Fruit fly (Drosophila melanogaster) Kc167 (cell line): ENCODE data around the gene Sfp24Bb.

Experiments used
- Myc ChIP-seq: fragments of >200 bp; optimal IDR thresholded peaks from 2 replicates; lab custom pipeline; 2017; ENCODE audit warnings: missing external identifiers
- Sin3A ChIP-seq: fragments of >200 bp; optimal IDR thresholded peaks from 2 replicates; lab custom pipeline; 2018; ENCODE audit warnings: missing external identifiers
- h ChIP-seq: fragments of >200 bp; optimal IDR thresholded peaks from 3 replicates; lab custom pipeline; 2018; ENCODE audit warnings: missing external identifiers
- insv ChIP-seq: fragments of >200 bp; optimal IDR thresholded peaks from 3 replicates; lab custom pipeline; 2018; ENCODE audit warnings: missing external identifiers
- psq ChIP-seq: fragments of >200 bp; optimal IDR thresholded peaks from 2 replicates; lab custom pipeline; 2017; ENCODE audit warnings: missing external identifiers
- ttk ChIP-seq: sonication (Bioruptor generic); optimal IDR thresholded peaks from 2 replicates; lab custom pipeline; 2017; ENCODE audit warnings: missing external identifiers

Sfp24Bb gene

DNA sequence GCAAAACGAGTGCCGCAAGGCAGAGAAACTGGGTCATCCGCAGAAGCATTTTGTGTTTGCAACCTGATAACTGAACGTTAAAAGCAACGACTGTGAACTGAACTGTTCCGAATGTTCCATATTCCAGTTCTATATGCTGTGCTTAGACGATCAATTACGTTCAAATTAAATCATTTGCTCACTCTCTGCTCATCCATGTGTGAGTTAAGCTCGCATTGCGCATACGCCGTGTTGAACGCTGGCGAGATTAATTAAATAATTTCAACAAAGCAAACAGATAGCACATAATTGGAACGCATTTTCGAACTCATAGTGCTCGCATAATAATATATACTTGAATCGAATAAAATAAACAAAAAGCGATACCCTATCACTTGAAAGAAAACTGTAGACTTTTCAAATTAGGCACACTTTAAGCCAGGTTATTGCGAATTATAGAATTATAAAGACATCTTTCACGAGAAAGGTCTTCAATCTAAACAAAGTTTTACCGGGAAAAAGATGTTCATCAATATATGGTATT lies 29.5 kb upstream of the Sfp24Bb start, which contains the start of the genes CG10031 and CG42464:
Gene CG10031 (minus strand): TSS at position 101 of the 523 bp plus-strand sequence.
Gene CG42464 (plus strand): TSS at position 473 of the 523 bp plus-strand sequence.
- TF ChIP-seq Sin3A (no peak), ttk (lab: Kevin White, UChicago) (no peak), h (lab: Kevin White, UChicago) (no peak), Myc (lab: Kevin White, UChicago) (no peak), insv (no peak), psq (lab: Kevin White, UChicago) (no peak)

dm6 chr2L:3697772-3698171 lies 28.2 kb upstream of the Sfp24Bb start, which contains the start of gene CG3604:
Gene CG3604 (minus strand): TSS chr2L:3697872.
- TF ChIP-seq ttk (lab: Kevin White, UChicago) (no peak), h (lab: Kevin White, UChicago) (no peak), Myc (lab: Kevin White, UChicago) (no peak), psq (lab: Kevin White, UChicago) (no peak), insv (no peak), Sin3A (no peak)

- no peak for TF ChIP-seq ttk (lab: Kevin White, UChicago)
- no peak for TF ChIP-seq h (lab: Kevin White, UChicago)
- no peak for TF ChIP-seq insv
- TF ChIP-seq psq (lab: Kevin White, UChicago) = no peak
- no peak for TF ChIP-seq Myc (lab: Kevin White, UChicago)
- TF ChIP-seq Sin3A = no peak
Observed at dm6 chr2L:3696438-3696837, 26.9 kb upstream of the Sfp24Bb start, which contains the start of gene IM33. Gene IM33 (minus strand): TSS chr2L:3696658.

dm6 chr2L:3695361-3695818 lies 25.8 kb upstream of the Sfp24Bb start, which contains the start of gene CG16713:
Gene CG16713 (minus strand): TSS chr2L:3695411.
- TF ChIP-seq ttk (lab: Kevin White, UChicago) (no peak), Sin3A (no peak), h (lab: Kevin White, UChicago) (no peak), psq (lab: Kevin White, UChicago) (no peak), Myc (lab: Kevin White, UChicago) (no peak)

- no peak for TF ChIP-seq Myc (lab: Kevin White, UChicago)
- no peak for TF ChIP-seq psq (lab: Kevin White, UChicago)
- TF ChIP-seq insv = no peak
- TF ChIP-seq h (lab: Kevin White, UChicago) = no peak
- no peak for TF ChIP-seq ttk (lab: Kevin White, UChicago)
- TF ChIP-seq Sin3A = no peak
Observed at dm6 chr2L:3694920-3695319, 25.3 kb upstream of the Sfp24Bb start, which contains the start of gene CG43165. Gene CG43165 (minus strand): TSS chr2L:3695020.

DNA sequence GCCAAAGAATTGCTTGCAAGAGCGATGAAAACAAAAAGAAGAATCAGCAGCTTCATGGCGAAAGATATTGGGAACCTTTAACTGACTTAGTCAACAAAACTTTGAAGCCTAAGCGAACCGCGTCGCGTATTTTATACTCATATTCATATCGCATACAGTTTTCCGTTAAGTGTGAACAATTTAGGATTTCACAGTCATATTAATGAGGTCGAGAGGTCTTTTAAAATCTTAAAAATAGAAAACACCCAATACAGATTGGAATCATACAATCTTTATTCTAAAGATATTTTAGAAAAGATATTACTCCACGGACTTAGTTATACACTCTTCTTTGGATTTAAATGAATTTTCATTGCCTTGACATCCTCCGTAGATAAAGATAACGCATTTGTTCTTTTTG lies 24.2 kb upstream of the Sfp24Bb start, which contains the start of gene Acp24A4:
Gene Acp24A4 (minus strand): TSS at position 101 of the 400 bp plus-strand sequence.
- TF ChIP-seq h (lab: Kevin White, UChicago) (no peak), insv (no peak), Sin3A (no peak), ttk (lab: Kevin White, UChicago) (no peak), Myc (lab: Kevin White, UChicago) (no peak), psq (lab: Kevin White, UChicago) (no peak)

dm6 chr2L:3693082-3693481 lies 23.5 kb upstream of the Sfp24Bb start, which contains the start of gene CG3513:
Gene CG3513 (minus strand): TSS chr2L:3693182.
- no peak for TF ChIP-seq Sin3A
- TF ChIP-seq h (lab: Kevin White, UChicago) = no peak
- TF ChIP-seq ttk (lab: Kevin White, UChicago) = no peak
- no peak for TF ChIP-seq psq (lab: Kevin White, UChicago)
- no peak for TF ChIP-seq Myc (lab: Kevin White, UChicago)
- no peak for TF ChIP-seq insv

DNA sequence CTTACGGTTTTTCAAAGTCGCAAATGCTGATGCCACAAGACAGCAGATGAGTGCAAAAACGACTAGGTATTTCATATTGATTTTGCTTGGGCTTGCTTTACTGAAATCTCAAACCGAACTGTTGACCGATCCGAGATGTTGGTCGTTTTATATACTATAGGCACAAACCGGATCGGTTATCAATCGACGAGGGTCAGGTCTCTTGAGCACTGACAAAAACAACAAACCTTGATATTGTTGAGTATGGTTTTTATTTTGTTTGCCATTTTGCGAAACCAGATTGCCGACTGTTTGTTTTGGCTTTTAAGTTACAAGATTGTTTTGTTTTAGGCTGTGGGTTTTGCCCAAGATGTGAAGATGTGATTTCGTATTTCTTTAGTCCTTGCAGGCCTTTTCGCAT lies 22.9 kb upstream of the Sfp24Bb start, which contains the start of gene CG16704:
Gene CG16704 (minus strand): TSS at position 122 of the 400 bp plus-strand sequence.
- TF ChIP-seq Myc (lab: Kevin White, UChicago) (no peak), insv (no peak)

- TF ChIP-seq psq (lab: Kevin White, UChicago) = no peak
- no peak for TF ChIP-seq Sin3A
- TF ChIP-seq Myc (lab: Kevin White, UChicago) = no peak
- TF ChIP-seq insv = no peak
- TF ChIP-seq ttk (lab: Kevin White, UChicago) = no peak
- no peak for TF ChIP-seq h (lab: Kevin White, UChicago)
Observed at dm6 chr2L:3685139-3685851, 15.7 kb upstream of the Sfp24Bb start.

- TF ChIP-seq psq (lab: Kevin White, UChicago) = no peak
- TF ChIP-seq Myc (lab: Kevin White, UChicago) = no peak
- no peak for TF ChIP-seq ttk (lab: Kevin White, UChicago)
- no peak for TF ChIP-seq insv
- no peak for TF ChIP-seq h (lab: Kevin White, UChicago)
- TF ChIP-seq Sin3A = no peak
Observed at dm6 chr2L:3682489-3682888, 12.9 kb upstream of the Sfp24Bb start.

dm6 chr2L:3681338-3681737 lies 11.8 kb upstream of the Sfp24Bb start:
- TF ChIP-seq Myc (lab: Kevin White, UChicago) = no peak
- TF ChIP-seq insv = no peak
- no peak for TF ChIP-seq psq (lab: Kevin White, UChicago)
- no peak for TF ChIP-seq h (lab: Kevin White, UChicago)
- no peak for TF ChIP-seq Sin3A
- TF ChIP-seq ttk (lab: Kevin White, UChicago) = no peak

DNA sequence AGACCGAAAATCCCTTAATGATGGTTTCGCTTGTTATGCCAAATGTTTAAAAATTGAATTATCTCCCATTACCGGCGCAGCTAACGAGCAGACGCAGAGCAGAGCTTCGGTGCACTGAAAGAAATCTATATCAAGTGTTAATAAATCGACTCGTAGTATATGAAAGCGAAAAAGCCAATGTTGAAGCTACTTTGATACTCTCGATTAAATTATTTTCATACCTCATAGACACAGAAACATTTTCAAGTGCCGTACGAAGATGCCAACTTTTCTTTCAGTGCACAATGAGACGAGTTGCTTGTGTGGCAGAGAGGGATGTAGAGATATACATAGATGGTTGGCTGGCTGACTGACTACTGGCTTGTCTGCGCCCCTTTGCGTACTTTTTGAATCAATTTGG lies 6.2 kb upstream of the Sfp24Bb start:
- TF ChIP-seq h (lab: Kevin White, UChicago) (no peak), insv (no peak)
